Fruit fly (Drosophila melanogaster) whole organism, adult: ENCODE measurements around the gene CG43185.

ENCODE experiments used
- CG11617 ChIP-seq: fragments of 200-800 bp; sonication (Bioruptor generic); optimal IDR thresholded peaks from 2 replicates; lab custom pipeline; 2017; ENCODE audit warnings: mild to moderate bottlenecking, missing biosample characterization, missing genetic modification reagents, missing genetic modification characterization
- CG12768 ChIP-seq: fragments of 200-800 bp; sonication (Bioruptor generic); optimal IDR thresholded peaks from 2 replicates; lab custom pipeline; 2017; ENCODE audit warnings: missing biosample characterization, missing genetic modification characterization, mild to moderate bottlenecking, moderate library complexity, missing genetic modification reagents
- CG14711 ChIP-seq: fragments of 200-800 bp; sonication (Bioruptor generic); optimal IDR thresholded peaks from 2 replicates; lab custom pipeline; 2018; ENCODE audit warnings: missing biosample characterization, mild to moderate bottlenecking, missing genetic modification characterization, moderate library complexity
- CG1620 ChIP-seq: fragments of 200-800 bp; sonication (Bioruptor generic); optimal IDR thresholded peaks from 2 replicates; lab custom pipeline; 2016; ENCODE audit warnings: missing biosample characterization, missing genetic modification characterization
- CG33017 ChIP-seq: fragments of 200-800 bp; sonication (Bioruptor generic); optimal IDR thresholded peaks from 2 replicates; lab custom pipeline; 2018; ENCODE audit warnings: missing biosample characterization, mild to moderate bottlenecking, missing genetic modification characterization, moderate library complexity
- CG5204 ChIP-seq: fragments of 200-800 bp; sonication (Bioruptor generic); optimal IDR thresholded peaks from 2 replicates; lab custom pipeline; 2016; ENCODE audit warnings: missing biosample characterization, missing genetic modification characterization
- CG7045 ChIP-seq: fragments of 200-800 bp; sonication (Bioruptor generic); optimal IDR thresholded peaks from 2 replicates; lab custom pipeline; 2017; ENCODE audit warnings: missing biosample characterization, mild to moderate bottlenecking, missing genetic modification characterization
- CG7101 ChIP-seq: fragments of 200-800 bp; sonication (Bioruptor generic); optimal IDR thresholded peaks from 2 replicates; lab custom pipeline; 2018; ENCODE audit warnings: missing biosample characterization, mild to moderate bottlenecking, missing genetic modification characterization, moderate library complexity
- Clk ChIP-seq: fragments of 200-800 bp; sonication (Bioruptor generic); optimal IDR thresholded peaks from 2 replicates; lab custom pipeline; 2017; ENCODE audit warnings: missing biosample characterization, missing genetic modification characterization
- Crg-1 ChIP-seq: fragments of 200-800 bp; sonication (Bioruptor generic); optimal IDR thresholded peaks from 2 replicates; lab custom pipeline; 2016; ENCODE audit warnings: missing biosample characterization, missing genetic modification characterization
- Hr96 ChIP-seq: fragments of 200-800 bp; sonication (Bioruptor generic); optimal IDR thresholded peaks from 2 replicates; lab custom pipeline; 2016; ENCODE audit warnings: missing biosample characterization, missing genetic modification characterization
- Mnt ChIP-seq: fragments of 200-800 bp; sonication (Bioruptor generic); optimal IDR thresholded peaks from 2 replicates; lab custom pipeline; 2016; ENCODE audit warnings: missing biosample characterization, mild to moderate bottlenecking, missing genetic modification characterization
- bab1 ChIP-seq: fragments of 200-800 bp; sonication (Bioruptor generic); optimal IDR thresholded peaks from 3 replicates; lab custom pipeline; 2019; ENCODE audit warnings: missing biosample characterization, mild to moderate bottlenecking, missing genetic modification characterization, moderate library complexity
- cic ChIP-seq: fragments of 200-800 bp; sonication (Bioruptor generic); optimal IDR thresholded peaks from 2 replicates; lab custom pipeline; 2017; ENCODE audit warnings: missing biosample characterization, mild to moderate bottlenecking, missing genetic modification characterization, moderate library complexity
- cnc ChIP-seq, 2 experiments: fragments of >200 bp; optimal IDR thresholded peaks; 2 replicates each; lab custom pipeline; 2017
- kay ChIP-seq: fragments of 200-800 bp; sonication (Bioruptor generic); peaks from one replicate; lab custom pipeline; 2016; ENCODE audit warnings: missing biosample characterization, missing genetic modification characterization, borderline replicate concordance
- ovo ChIP-seq: fragments of 200-800 bp; sonication (Bioruptor generic); optimal IDR thresholded peaks from 2 replicates; lab custom pipeline; 2016; ENCODE audit warnings: missing biosample characterization, missing genetic modification characterization
- pad ChIP-seq: fragments of 200-800 bp; sonication (Bioruptor generic); optimal IDR thresholded peaks from 3 replicates; lab custom pipeline; 2017; ENCODE audit warnings: missing biosample characterization, missing genetic modification characterization, mild to moderate bottlenecking, moderate library complexity, missing genetic modification reagents
- tj ChIP-seq: fragments of 200-800 bp; sonication (Bioruptor generic); optimal IDR thresholded peaks from 3 replicates; lab custom pipeline; 2017; ENCODE audit warnings: missing biosample characterization, mild to moderate bottlenecking, missing genetic modification characterization, moderate library complexity
- toe ChIP-seq: fragments of 200-800 bp; sonication (Bioruptor generic); optimal IDR thresholded peaks from 2 replicates; lab custom pipeline; 2016; ENCODE audit warnings: missing biosample characterization, missing genetic modification characterization

CG43185 gene

dm6 chr2L:5884674-5885073 lies at the start of gene CG43185, which contains the start of gene Sfp26Ac:
Gene CG43185 (plus strand): TSS chr2L:5884888.
Gene Sfp26Ac (minus strand): TSS chr2L:5884774.
- TF ChIP-seq CG14711 (no peak), CG7045 (GFP tag; lab: Kevin White, UChicago) (no peak), CG5204 (GFP tag; lab: Kevin White, UChicago) (no peak), CG11617 (GFP tag; lab: Kevin White, UChicago) (no peak), Crg-1 (no peak), bab1 (no peak), CG1620 (GFP tag; lab: Kevin White, UChicago) (no peak), Mnt (no peak), CG7101 (tag; lab: Kevin White, UChicago) (no peak), toe (GFP tag; lab: Kevin White, UChicago) (no peak)

dm6 chr2L:5856786-5857185 lies 27.9 kb upstream of the CG43185 start:
- TF ChIP-seq tj (GFP tag; lab: Kevin White, UChicago), result peak; percentile 92
- no peak for TF ChIP-seq Mnt

- no peak for TF ChIP-seq CG11617 (GFP tag; lab: Kevin White, UChicago)
Measured at dm6 chr2L:5866791-5867190, 17.9 kb upstream of the CG43185 start.

DNA sequence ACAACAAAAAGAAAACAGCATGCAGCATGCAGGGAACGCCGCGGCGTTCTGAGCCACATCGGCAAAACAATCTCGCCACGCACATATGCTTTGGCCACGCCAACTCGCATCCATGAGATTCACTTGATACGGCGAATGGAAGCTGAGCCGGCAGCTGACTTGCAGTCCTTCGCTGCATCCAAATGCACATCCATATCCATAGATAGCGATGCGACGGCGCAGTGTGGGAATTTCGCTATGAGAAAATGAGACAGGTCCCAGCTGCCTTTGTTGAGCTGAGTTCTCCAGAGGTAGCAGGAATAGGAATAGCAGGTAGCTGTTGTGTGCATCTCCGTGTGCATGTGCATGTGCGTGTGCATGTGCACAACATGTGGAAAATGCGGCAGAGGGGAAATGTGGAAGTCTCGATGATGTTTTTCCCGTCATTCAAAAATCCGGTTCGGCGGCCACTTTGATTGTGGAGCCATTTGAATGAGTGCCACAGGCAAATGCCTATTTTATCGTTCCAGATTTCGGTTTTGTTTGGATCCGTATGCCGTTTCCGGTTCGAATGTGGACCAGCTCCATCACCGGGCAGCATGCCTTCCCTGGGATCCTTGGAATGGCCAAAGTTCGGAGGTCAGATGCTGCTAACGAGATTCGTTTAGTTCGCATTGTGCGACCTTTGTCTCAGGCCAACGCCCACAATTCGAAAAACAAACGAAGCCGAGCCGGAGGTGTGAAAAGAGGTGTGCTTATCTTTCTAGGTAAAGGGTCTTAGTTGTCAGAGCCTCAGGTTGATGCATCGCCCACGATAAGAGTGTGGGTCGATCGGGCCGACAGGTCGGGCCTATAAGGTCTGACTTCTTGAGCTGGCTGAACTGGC lies 13.6 kb upstream of the CG43185 start:
- TF ChIP-seq CG14711 (no peak), kay (GFP tag; lab: Kevin White, UChicago) (no peak), Hr96 (no peak), cnc (optimal IDR thresholded peaks at IDR 0.05; lab: Kevin White, UChicago) (no peak), tj (GFP tag; lab: Kevin White, UChicago) (no peak), Clk (GFP tag; lab: Kevin White, UChicago) (no peak), Mnt (no peak), Crg-1 (no peak), ovo (no peak), CG7101 (tag; lab: Kevin White, UChicago) (no peak), CG1620 (GFP tag; lab: Kevin White, UChicago) (no peak)

- peak; percentile 98 for TF ChIP-seq tj (GFP tag; lab: Kevin White, UChicago)
- TF ChIP-seq cnc (optimal IDR thresholded peaks at IDR 0.05; lab: Kevin White, UChicago), result no peak
- TF ChIP-seq Mnt, result peak; percentile 50
- TF ChIP-seq CG7045 (GFP tag; lab: Kevin White, UChicago), result peak; percentile 90
- TF ChIP-seq CG33017 (tag; lab: Kevin White, UChicago), result peak; percentile 66
- TF ChIP-seq Hr96, result peak; percentile 43
- peak; percentile 54 for TF ChIP-seq CG12768
- TF ChIP-seq CG5204 (GFP tag; lab: Kevin White, UChicago), result peak; percentile 49
- TF ChIP-seq Crg-1, result peak; percentile 72
- peak; percentile 32 for TF ChIP-seq toe (GFP tag; lab: Kevin White, UChicago)
- peak; percentile 72 for TF ChIP-seq cic
- peak; percentile 76 for TF ChIP-seq ovo
- TF ChIP-seq CG7101 (tag; lab: Kevin White, UChicago), result peak; percentile 81
- TF ChIP-seq CG11617 (GFP tag; lab: Kevin White, UChicago), result peak; percentile 64
- peak; percentile 72 for TF ChIP-seq CG14711
- TF ChIP-seq CG1620 (GFP tag; lab: Kevin White, UChicago), result peak; percentile 41
- TF ChIP-seq bab1, result no peak
- TF ChIP-seq pad (GFP tag; lab: Kevin White, UChicago), result peak; percentile 28
- TF ChIP-seq kay (GFP tag; lab: Kevin White, UChicago), result peak; percentile 70
- no peak for TF ChIP-seq Clk (GFP tag; lab: Kevin White, UChicago)
Measured at dm6 chr2L:5876474-5877067, 8.1 kb upstream of the CG43185 start.

DNA sequence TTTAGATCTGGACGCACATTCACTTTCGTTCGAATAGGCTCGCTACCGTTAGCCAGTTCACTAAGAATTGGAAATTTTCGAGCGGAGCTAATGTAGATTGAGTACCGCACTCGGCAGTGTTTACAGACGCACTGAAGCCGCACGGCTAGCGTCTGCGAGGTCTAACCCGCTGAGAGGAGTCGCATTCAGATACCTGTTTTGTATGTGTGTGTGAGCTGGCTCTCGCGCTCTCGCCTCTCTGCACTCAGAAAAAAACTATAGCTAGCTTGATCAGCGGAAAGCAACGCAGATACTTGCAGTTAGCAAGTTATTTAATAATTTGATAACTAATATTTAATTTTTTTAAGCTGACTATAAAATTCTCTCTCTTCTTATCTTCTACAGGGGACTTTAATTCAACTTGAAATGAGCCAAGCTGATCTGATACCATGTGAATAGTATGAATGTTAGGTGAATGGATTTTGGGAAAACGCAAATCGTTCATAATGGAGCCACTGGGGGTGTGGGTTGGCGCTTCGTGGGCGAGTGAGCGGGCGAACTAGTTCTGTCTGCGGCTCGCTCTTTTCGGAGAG lies 5.2 kb upstream of the CG43185 start, which contains the start of gene rau:
Gene rau (minus strand): TSS at position 136 of the 572 bp plus-strand sequence.
- peak; percentile 32 for TF ChIP-seq CG11617 (GFP tag; lab: Kevin White, UChicago)
- TF ChIP-seq CG12768, result peak; percentile 37
- TF ChIP-seq Crg-1, result peak; percentile 28
- TF ChIP-seq CG1620 (GFP tag; lab: Kevin White, UChicago), result no peak
- TF ChIP-seq tj (GFP tag; lab: Kevin White, UChicago), result peak; percentile 84
- TF ChIP-seq cnc (optimal IDR thresholded peaks at IDR 0.05; lab: Kevin White, UChicago), result no peak
- peak; percentile 69 for TF ChIP-seq bab1
- TF ChIP-seq Mnt, result peak; percentile 23
- peak; percentile 62 for TF ChIP-seq CG7101 (tag; lab: Kevin White, UChicago)
- TF ChIP-seq CG7045 (GFP tag; lab: Kevin White, UChicago), result peak; percentile 39
- peak; percentile 25 for TF ChIP-seq CG33017 (tag; lab: Kevin White, UChicago)
- TF ChIP-seq kay (GFP tag; lab: Kevin White, UChicago), result no peak
- no peak for TF ChIP-seq ovo
- TF ChIP-seq CG5204 (GFP tag; lab: Kevin White, UChicago), result peak; percentile 46
- peak; percentile 49 for TF ChIP-seq toe (GFP tag; lab: Kevin White, UChicago)
- no peak for TF ChIP-seq Hr96
- peak; percentile 34 for TF ChIP-seq pad (GFP tag; lab: Kevin White, UChicago)
- peak; percentile 48 for TF ChIP-seq CG14711
- no peak for TF ChIP-seq Clk (GFP tag; lab: Kevin White, UChicago)
- TF ChIP-seq cic, result no peak
